Worm (Caenorhabditis elegans) whole organism, late embryonic: Measurements from ENCODE around the gene srd-41.

Experiments used
- ahr-1 ChIP-seq: sonication (generic microtip); optimal IDR thresholded peaks from 2 replicates; lab custom pipeline; 2016; ENCODE audit warnings: missing genetic modification characterization, missing compliant biosample characterization
- ceh-22 ChIP-seq: sonication (generic microtip); optimal IDR thresholded peaks from 2 replicates; lab custom pipeline; 2017; ENCODE audit warnings: missing biosample characterization, missing genetic modification characterization
- ceh-24 ChIP-seq: sonication (generic microtip); optimal IDR thresholded peaks from 2 replicates; lab custom pipeline; 2016; ENCODE audit warnings: mild to moderate bottlenecking, missing genetic modification characterization, missing compliant biosample characterization
- fkh-10 ChIP-seq: fragments of 150-350 bp; optimal IDR thresholded peaks from 2 replicates; lab custom pipeline; 2014; ENCODE audit warnings: missing biosample characterization, missing genetic modification reagents, missing genetic modification characterization
- pha-4 ChIP-seq: fragments of 150-350 bp; optimal IDR thresholded peaks from 2 replicates; lab custom pipeline; 2018; ENCODE audit warnings: missing biosample characterization, missing genetic modification reagents, missing genetic modification characterization
- ttx-3 ChIP-seq: sonication (generic microtip); optimal IDR thresholded peaks from 2 replicates; lab custom pipeline; 2016; ENCODE audit warnings: missing genetic modification reagents, missing genetic modification characterization, missing compliant biosample characterization

DNA sequence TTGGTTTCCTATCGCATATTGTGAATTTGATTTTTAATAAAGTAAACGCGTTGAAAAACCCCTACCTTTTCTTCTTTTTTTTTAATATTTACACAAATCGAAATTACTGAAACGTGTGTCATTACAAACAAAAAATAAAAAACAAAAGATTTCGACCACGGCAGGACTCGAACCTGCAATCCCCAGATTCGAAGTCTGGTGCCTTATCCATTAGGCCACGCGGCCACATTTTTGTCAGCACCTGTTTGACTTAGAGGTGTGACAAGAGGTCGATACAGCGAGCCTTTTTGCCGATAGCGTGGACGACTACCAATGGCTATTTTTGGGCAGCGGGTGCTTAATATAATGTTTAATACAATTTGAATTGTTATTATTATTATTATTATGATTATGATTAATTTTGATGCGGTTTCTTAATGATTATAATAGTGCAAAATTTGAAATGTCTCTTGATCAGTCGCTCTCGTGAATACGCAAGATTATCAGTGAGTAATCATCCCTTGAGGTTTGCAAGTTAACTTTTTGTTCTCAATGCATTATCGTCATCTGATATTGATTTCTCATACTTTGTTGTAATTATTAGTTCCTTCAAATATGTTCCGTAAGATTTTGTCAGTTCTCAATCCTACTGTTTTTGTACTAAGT lies 11.4 kb downstream of the srd-41 start, which contains the start of gene srd-44:
- TF ChIP-seq fkh-10 (GFP tag; lab: Kevin White, UChicago): no peak
- TF ChIP-seq ceh-22 (tag; lab: Kevin White, UChicago): no peak
- no peak for TF ChIP-seq ceh-24 (tag; lab: Kevin White, UChicago)
- TF ChIP-seq ttx-3: peak; percentile 23
- TF ChIP-seq pha-4 (tag; lab: Kevin White, UChicago): no peak
- no peak for TF ChIP-seq ahr-1
